Worm (Caenorhabditis elegans) whole organism, L1 larva: ENCODE measurements around the gene mpz-1.

Source experiments
- C04F5.9 ChIP-seq: sonication (generic microtip); optimal IDR thresholded peaks from 2 replicates; lab custom pipeline; 2016; ENCODE audit warnings: missing genetic modification characterization, missing compliant biosample characterization
- C16A3.4 ChIP-seq: fragments of 150-350 bp; optimal IDR thresholded peaks from 2 replicates; lab custom pipeline; 2014; ENCODE audit warnings: missing biosample characterization, missing genetic modification characterization
- F16B12.6 ChIP-seq: fragments of 150-350 bp; optimal IDR thresholded peaks from 2 replicates; lab custom pipeline; 2014; ENCODE audit warnings: missing biosample characterization, missing genetic modification characterization
- aly-2 ChIP-seq: fragments of 150-350 bp; optimal IDR thresholded peaks from 2 replicates; lab custom pipeline; 2014; ENCODE audit warnings: missing biosample characterization, missing genetic modification characterization
- ama-1 ChIP-seq: fragments of 150-350 bp; optimal IDR thresholded peaks from 2 replicates; lab custom pipeline; 2014
- blmp-1 ChIP-seq: fragments of 150-350 bp; optimal IDR thresholded peaks from 2 replicates; lab custom pipeline; 2014; ENCODE audit warnings: missing biosample characterization, missing genetic modification characterization
- ceh-63 ChIP-seq: fragments of 200-800 bp; sonication (Bioruptor generic); optimal IDR thresholded peaks from 2 replicates; lab custom pipeline; 2018; ENCODE audit warnings: mild to moderate bottlenecking, missing genetic modification characterization, missing compliant biosample characterization
- ceh-88 ChIP-seq: fragments of 200-800 bp; sonication (Bioruptor generic); IDR thresholded peaks from 2 replicates; pipeline ENCODE4 v1.3.6; 2022; ENCODE audit warnings: missing genetic modification characterization, missing compliant biosample characterization
- dpl-1 ChIP-seq, 3 experiments: fragments of 150-350 bp in 2 of 3; sonication (generic microtip) in 1 of 3; optimal IDR thresholded peaks; 2 replicates each; lab custom pipeline; 2014 to 2017; ENCODE audit warnings: missing biosample characterization in 3 of 3, missing genetic modification characterization in 3 of 3, missing genetic modification reagents in 3 of 3
- dsc-1 ChIP-seq: sonication (generic microtip); optimal IDR thresholded peaks from 2 replicates; lab custom pipeline; 2016; ENCODE audit warnings: mild to moderate bottlenecking, missing genetic modification characterization, missing compliant biosample characterization
- efl-1 ChIP-seq, 4 experiments: fragments of 150-350 bp; optimal IDR thresholded peaks in 3 of 4; peaks in 1 of 4; 1 replicate in 1 of 4; 2 replicates in 3 of 4; lab custom pipeline; 2014; ENCODE audit warnings: missing biosample characterization in 2 of 4, missing genetic modification characterization in 2 of 4, missing genetic modification reagents in 2 of 4
- efl-3 ChIP-seq: fragments of 200-800 bp; sonication (Bioruptor generic); optimal IDR thresholded peaks from 2 replicates; lab custom pipeline; 2018; ENCODE audit warnings: mild to moderate bottlenecking, missing genetic modification characterization, missing compliant biosample characterization
- elt-3 ChIP-seq, 6 experiments: fragments of 150-350 bp in 1 of 6; sonication (generic microtip); optimal IDR thresholded peaks; 2 replicates each; lab custom pipeline; 2017 to 2018; ENCODE audit warnings: missing biosample characterization in 6 of 6, missing genetic modification characterization in 6 of 6, inconsistent platforms in 1 of 6
- fkh-10 ChIP-seq: sonication (generic microtip); optimal IDR thresholded peaks from 2 replicates; lab custom pipeline; 2017; ENCODE audit warnings: missing biosample characterization, missing genetic modification reagents, missing genetic modification characterization
- fkh-4 ChIP-seq: sonication (generic microtip); optimal IDR thresholded peaks from 2 replicates; lab custom pipeline; 2016; ENCODE audit warnings: missing compliant biosample characterization, missing genetic modification characterization, borderline replicate concordance
- fkh-8 ChIP-seq: sonication (generic microtip); optimal IDR thresholded peaks from 2 replicates; lab custom pipeline; 2016; ENCODE audit warnings: mild to moderate bottlenecking, missing genetic modification characterization, missing compliant biosample characterization
- hlh-17 ChIP-seq: fragments of 200-800 bp; sonication (Bioruptor generic); optimal IDR thresholded peaks from 2 replicates; lab custom pipeline; 2018; ENCODE audit warnings: missing genetic modification characterization, mild to moderate bottlenecking, missing compliant biosample characterization, moderate library complexity, borderline replicate concordance
- jun-1 ChIP-seq: fragments of 150-350 bp; optimal IDR thresholded peaks from 2 replicates; lab custom pipeline; 2014; ENCODE audit warnings: missing biosample characterization, missing genetic modification reagents, missing genetic modification characterization
- lin-14 ChIP-seq: fragments of 200-800 bp; sonication (Bioruptor generic); optimal IDR thresholded peaks from 2 replicates; lab custom pipeline; 2018; ENCODE audit warnings: mild to moderate bottlenecking, missing genetic modification characterization, moderate library complexity, missing compliant biosample characterization
- lin-35 ChIP-seq, 2 experiments: fragments of 150-350 bp; optimal IDR thresholded peaks; 2 replicates each; lab custom pipeline; 2014; ENCODE audit warnings: missing biosample characterization in 2 of 2, missing genetic modification characterization in 2 of 2, missing genetic modification reagents in 2 of 2
- lin-39 ChIP-seq: fragments of 150-350 bp; optimal IDR thresholded peaks from 2 replicates; lab custom pipeline; 2014; ENCODE audit warnings: missing biosample characterization, missing genetic modification reagents, missing genetic modification characterization
- mab-9 ChIP-seq: fragments of 200-800 bp; sonication (Bioruptor generic); IDR thresholded peaks from 2 replicates; pipeline ENCODE4 v1.3.6; 2022; ENCODE audit warnings: missing genetic modification reagents, missing genetic modification characterization, missing compliant biosample characterization
- mef-2 ChIP-seq: fragments of 150-350 bp; optimal IDR thresholded peaks from 2 replicates; lab custom pipeline; 2014; ENCODE audit warnings: missing biosample characterization, missing genetic modification characterization
- nhr-11 ChIP-seq: fragments of 150-350 bp; optimal IDR thresholded peaks from 2 replicates; lab custom pipeline; 2014; ENCODE audit warnings: missing biosample characterization, missing genetic modification characterization
- nhr-19 ChIP-seq: fragments of 200-800 bp; sonication (Bioruptor generic); conservative IDR thresholded peaks from 2 replicates; pipeline ENCODE4 v1.3.6; 2022; ENCODE audit warnings: missing genetic modification characterization, missing compliant biosample characterization
- nhr-28 ChIP-seq: fragments of 150-350 bp; optimal IDR thresholded peaks from 2 replicates; lab custom pipeline; 2014; ENCODE audit warnings: missing biosample characterization, missing genetic modification characterization
- nhr-71 ChIP-seq: sonication (generic microtip); optimal IDR thresholded peaks from 2 replicates; lab custom pipeline; 2016; ENCODE audit warnings: mild to moderate bottlenecking, missing genetic modification characterization, moderate library complexity, missing compliant biosample characterization
- nhr-76 ChIP-seq: sonication (generic microtip); optimal IDR thresholded peaks from 2 replicates; lab custom pipeline; 2017; ENCODE audit warnings: missing biosample characterization, missing genetic modification characterization
- nhr-85 ChIP-seq: sonication (generic microtip); peaks from one replicate; lab custom pipeline; 2016; ENCODE audit warnings: missing genetic modification characterization, inconsistent platforms, missing compliant biosample characterization
- pag-3 ChIP-seq: sonication (generic microtip); optimal IDR thresholded peaks from 2 replicates; lab custom pipeline; 2017; ENCODE audit warnings: missing genetic modification characterization, mild to moderate bottlenecking, missing compliant biosample characterization, antibody characterized with exemption, borderline replicate concordance; ENCODE audit not compliant: insufficient read depth
- pax-3 ChIP-seq: fragments of 200-800 bp; sonication (Bioruptor generic); optimal IDR thresholded peaks from 2 replicates; lab custom pipeline; 2018; ENCODE audit warnings: mild to moderate bottlenecking, missing genetic modification characterization, moderate library complexity, missing compliant biosample characterization
- skn-1 ChIP-seq: fragments of 150-350 bp; optimal IDR thresholded peaks from 2 replicates; lab custom pipeline; 2014; ENCODE audit warnings: missing biosample characterization, missing genetic modification characterization
- snpc-4 ChIP-seq: fragments of 150-350 bp; optimal IDR thresholded peaks from 2 replicates; lab custom pipeline; 2014; ENCODE audit warnings: missing biosample characterization, missing genetic modification characterization
- snu-23 ChIP-seq: sonication (generic microtip); optimal IDR thresholded peaks from 2 replicates; lab custom pipeline; 2016; ENCODE audit warnings: missing genetic modification characterization, missing compliant biosample characterization
- sup-37 ChIP-seq: fragments of 200-800 bp; sonication (Bioruptor generic); optimal IDR thresholded peaks from 2 replicates; lab custom pipeline; 2018; ENCODE audit warnings: mild to moderate bottlenecking, missing genetic modification characterization, missing compliant biosample characterization
- tbx-2 ChIP-seq: sonication (generic microtip); optimal IDR thresholded peaks from 2 replicates; lab custom pipeline; 2016; ENCODE audit warnings: missing genetic modification characterization, missing compliant biosample characterization
- unc-130 ChIP-seq: fragments of 150-350 bp; optimal IDR thresholded peaks from 2 replicates; lab custom pipeline; 2017; ENCODE audit warnings: missing biosample characterization, missing genetic modification characterization, inconsistent platforms
- unc-30 ChIP-seq: sonication (generic microtip); optimal IDR thresholded peaks from 2 replicates; lab custom pipeline; 2017; ENCODE audit warnings: missing biosample characterization, missing genetic modification characterization
- unc-62 ChIP-seq: fragments of 150-350 bp; optimal IDR thresholded peaks from 2 replicates; lab custom pipeline; 2014; ENCODE audit warnings: missing biosample characterization, missing genetic modification reagents, missing genetic modification characterization
- unc-86 ChIP-seq: sonication (generic microtip); optimal IDR thresholded peaks from 2 replicates; lab custom pipeline; 2016; ENCODE audit warnings: missing genetic modification characterization, missing compliant biosample characterization
- vab-15 ChIP-seq: sonication (generic microtip); optimal IDR thresholded peaks from 2 replicates; lab custom pipeline; 2017; ENCODE audit warnings: missing genotype, mild to moderate bottlenecking, missing genetic modification characterization, missing compliant biosample characterization
- xbp-1 ChIP-seq: sonication (generic microtip); optimal IDR thresholded peaks from 2 replicates; lab custom pipeline; 2016; ENCODE audit warnings: missing genetic modification characterization, missing compliant biosample characterization

The mpz-1 gene

ce11 chrII:10824046-10824445 lies 46.1 kb upstream of the mpz-1 start, which contains the start of the genes R06F6.12 and mix-1 (continued):
- no peak for TF ChIP-seq jun-1
- TF ChIP-seq efl-1 (optimal IDR thresholded peaks at IDR 0.05; lab: Kevin White, UChicago), result peak; percentile 80 to 89
- peak; percentile 86 to 98 for TF ChIP-seq efl-1 (GFP tag; optimal IDR thresholded peaks at IDR 0.05 in 1 of 2; lab: Kevin White, UChicago)
- peak; percentile 98 for TF ChIP-seq F16B12.6
- no peak for TF ChIP-seq nhr-76
- TF ChIP-seq nhr-71 (tag; lab: Kevin White, UChicago), result peak; percentile 73
- no peak for TF ChIP-seq unc-62 (GFP tag; lab: Kevin White, UChicago)
- TF ChIP-seq unc-30 (tag; lab: Kevin White, UChicago), result no peak
- no peak for TF ChIP-seq mab-9 (GFP tag; lab: Robert Waterston, UW)
- no peak for TF ChIP-seq nhr-11 (tag; lab: Kevin White, UChicago)
- TF ChIP-seq unc-130 (tag; lab: Kevin White, UChicago), result peak; percentile 74
- TF ChIP-seq xbp-1 (tag; lab: Kevin White, UChicago), result peak; percentile 47
- no peak for TF ChIP-seq lin-39 (tag; lab: Kevin White, UChicago)
- TF ChIP-seq C04F5.9 (tag; lab: Kevin White, UChicago), result peak; percentile 78
- TF ChIP-seq ceh-63 (GFP tag; lab: Kevin White, UChicago), result no peak
- no peak for TF ChIP-seq vab-15 (tag; lab: Kevin White, UChicago)
- TF ChIP-seq tbx-2, result peak; percentile 44
- no peak for TF ChIP-seq pax-3
- TF ChIP-seq fkh-4 (tag; lab: Kevin White, UChicago), result no peak
- peak; percentile 37; the same call in 1 of the 2 replicates for TF ChIP-seq nhr-19 (GFP tag; lab: Robert Waterston, UW)
- peak; percentile 35 for TF ChIP-seq snpc-4 (tag; lab: Kevin White, UChicago)
- TF ChIP-seq nhr-28 (tag; lab: Kevin White, UChicago), result no peak
- TF ChIP-seq ama-1 (lab: Kevin White, UChicago), result no peak
- TF ChIP-seq efl-3, result no peak
- no peak for TF ChIP-seq ceh-88 (GFP tag; lab: Robert Waterston, UW)
- no peak for TF ChIP-seq pag-3 (tag; lab: Kevin White, UChicago)
- TF ChIP-seq mef-2 (tag; lab: Kevin White, UChicago), result no peak
- TF ChIP-seq unc-86 (tag; lab: Kevin White, UChicago), result peak; percentile 24
- peak; percentile 84 to 89 (median 89) for TF ChIP-seq dpl-1 (GFP tag; optimal IDR thresholded peaks at IDR 0.05; lab: Kevin White, UChicago)
- no peak for TF ChIP-seq fkh-10 (GFP tag; lab: Kevin White, UChicago)
- no peak for TF ChIP-seq hlh-17 (GFP tag; lab: Kevin White, UChicago)
- TF ChIP-seq aly-2 (tag; lab: Kevin White, UChicago), result peak; percentile 36
- no peak for TF ChIP-seq fkh-8 (tag; lab: Kevin White, UChicago)
- peak in 1 of 6 experiments; percentile 15 for TF ChIP-seq elt-3 (tag; optimal IDR thresholded peaks at IDR 0.05; lab: Kevin White, UChicago)
- TF ChIP-seq nhr-85 (tag; lab: Kevin White, UChicago), result peak; percentile 70
- TF ChIP-seq C16A3.4 (tag; lab: Kevin White, UChicago), result peak; percentile 55
- TF ChIP-seq snu-23, result peak; percentile 72
- no peak for TF ChIP-seq sup-37 (GFP tag; lab: Kevin White, UChicago)
- TF ChIP-seq skn-1 (tag; lab: Kevin White, UChicago), result peak; percentile 25
- peak; percentile 42 for TF ChIP-seq lin-14

ce11 chrII:10820679-10821078 lies 42.8 kb upstream of the mpz-1 start, which contains the start of gene ech-4:
Gene ech-4, plus strand, starts transcription at chrII:10821031.
- no peak for TF ChIP-seq F16B12.6
- TF ChIP-seq blmp-1 (tag; lab: Kevin White, UChicago), result peak; percentile 16
- peak in 1 of 2 experiments; percentile 15 for TF ChIP-seq lin-35 (GFP tag; optimal IDR thresholded peaks at IDR 0.05; lab: Kevin White, UChicago)
- no peak for TF ChIP-seq dsc-1
- no peak for TF ChIP-seq mef-2 (tag; lab: Kevin White, UChicago)
